Worm (Caenorhabditis elegans): ENCODE results near the gene lex-1.

Gene lex-1

DNA sequence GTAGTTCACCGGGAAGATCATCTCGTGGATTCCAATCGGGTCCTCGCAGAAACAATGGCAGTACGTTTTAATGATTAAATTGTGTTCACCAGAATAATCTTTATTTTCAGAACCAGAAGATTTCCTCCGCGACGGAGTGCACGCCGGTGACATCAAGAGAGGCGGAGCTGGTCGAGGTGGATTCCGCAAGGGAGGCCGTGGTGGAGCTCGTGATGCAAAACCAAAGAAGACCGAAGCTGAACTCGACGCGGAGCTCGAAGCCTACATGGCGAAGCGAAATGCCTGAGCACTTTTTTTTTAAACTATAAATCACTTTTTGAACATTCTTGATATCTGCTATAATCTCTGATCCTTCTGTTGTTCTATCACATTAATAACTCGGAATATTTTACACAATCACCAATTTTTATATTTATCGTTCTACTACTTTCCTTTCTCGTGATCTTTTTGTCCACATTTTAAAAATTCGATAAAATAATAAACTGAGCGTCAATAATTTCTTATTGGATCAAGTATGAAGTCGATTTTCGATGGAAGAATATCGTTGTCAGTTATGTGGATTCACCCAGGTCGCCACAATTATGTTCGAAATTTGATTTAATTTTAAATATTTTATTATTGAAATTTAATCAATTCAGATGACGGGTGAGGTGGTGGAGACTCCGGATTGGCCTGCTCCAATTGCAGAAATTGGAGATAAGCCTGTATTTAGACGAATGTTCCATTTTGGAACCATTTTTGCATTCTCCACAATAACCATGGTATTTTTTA, 45.2 kb downstream of the lex-1 start, which contains the start of gene dhhc-6:
TSS of gene dhhc-6 (plus strand) at position 639 of the 771 bp plus-strand sequence.
- TF ChIP-seq F13H6.1 (tag; optimal IDR thresholded peaks at IDR 0.05): no peak
- TF ChIP-seq mbf-1 (tag; optimal IDR thresholded peaks at IDR 0.05): no peak
- no peak for TF ChIP-seq R02D3.7 (tag; optimal IDR thresholded peaks at IDR 0.05)
- no peak for TF ChIP-seq lin-11 (tag; optimal IDR thresholded peaks at IDR 0.05)
- TF ChIP-seq C34F6.9 (tag; optimal IDR thresholded peaks at IDR 0.05): no peak
- no peak for TF ChIP-seq elt-3 (tag; optimal IDR thresholded peaks at IDR 0.05)
- no peak for TF ChIP-seq nhr-6 (tag; optimal IDR thresholded peaks at IDR 0.05)
- TF ChIP-seq ceh-16 (tag; optimal IDR thresholded peaks at IDR 0.05): no peak
- TF ChIP-seq zag-1 (tag; optimal IDR thresholded peaks at IDR 0.05): no peak
- no peak for TF ChIP-seq lin-39 (tag; optimal IDR thresholded peaks at IDR 0.05)
- no peak for TF ChIP-seq ZK546.5 (tag; optimal IDR thresholded peaks at IDR 0.05)
- no peak for TF ChIP-seq blmp-1 (tag; optimal IDR thresholded peaks at IDR 0.05; ENCODE audit: insufficient read depth)
- no peak for TF ChIP-seq ceh-82 (tag; optimal IDR thresholded peaks at IDR 0.05)
- no peak for TF ChIP-seq ama-1 (optimal IDR thresholded peaks at IDR 0.05)
- TF ChIP-seq lin-13 (GFP tag; optimal IDR thresholded peaks at IDR 0.05): no peak
- no peak for TF ChIP-seq ztf-4 (tag; optimal IDR thresholded peaks at IDR 0.05)

- TF ChIP-seq lsy-2 (tag; optimal IDR thresholded peaks at IDR 0.05) (peak in 1 of 2 experiments; percentile 15), lin-39 (tag; optimal IDR thresholded peaks at IDR 0.05) (no peak)
Observed at ce11 chrIV:12126740-12127472, 47.6 kb downstream of the lex-1 start.

DNA sequence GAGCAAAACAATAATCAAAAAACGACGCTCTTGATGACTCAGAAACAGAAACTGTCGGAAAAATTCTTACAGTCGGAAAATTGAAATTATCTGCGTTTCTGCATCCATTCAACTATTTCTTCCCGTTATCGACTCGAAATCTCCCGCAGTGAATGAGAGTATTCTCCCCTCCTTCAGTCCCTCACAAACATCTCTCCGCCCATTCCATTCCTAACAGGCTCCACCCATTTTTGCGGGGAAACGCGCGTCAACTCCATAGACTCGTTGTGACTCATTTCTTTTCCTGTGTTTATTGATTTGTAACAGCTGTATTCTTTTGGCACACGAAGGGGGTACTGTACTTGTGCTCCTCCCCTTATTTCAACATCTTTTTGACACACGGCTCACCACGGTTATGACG, 48.6 kb downstream of the lex-1 start:
- TF ChIP-seq gmeb-1 (tag; optimal IDR thresholded peaks at IDR 0.05): no peak
- TF ChIP-seq lsy-2 (tag; optimal IDR thresholded peaks at IDR 0.05): peak in 1 of 2 experiments; percentile 43
- peak; percentile 31 for TF ChIP-seq unc-55 (GFP tag; optimal IDR thresholded peaks at IDR 0.05)
- TF ChIP-seq nhr-129 (tag; optimal IDR thresholded peaks at IDR 0.05): peak; percentile 73

DNA sequence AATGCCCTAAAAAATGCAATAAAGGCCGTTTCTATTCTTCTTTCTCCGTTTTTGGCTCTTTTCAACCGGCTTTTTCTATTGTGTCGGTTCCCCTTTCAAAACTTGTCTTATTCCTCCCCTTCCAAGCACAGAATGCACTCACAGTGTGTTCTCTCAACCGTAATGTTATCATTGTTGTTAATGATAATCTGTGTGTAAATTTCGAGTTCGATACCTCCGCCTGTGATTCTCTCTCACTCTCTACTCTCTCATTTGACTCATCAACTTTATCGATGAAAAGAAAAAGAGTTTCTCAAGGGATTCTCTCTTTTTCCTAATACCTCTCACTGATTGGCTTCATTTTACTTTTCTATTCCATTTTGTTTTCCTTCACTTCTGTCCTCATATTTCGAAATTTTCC, 49.4 kb downstream of the lex-1 start:
- TF ChIP-seq mab-5 (tag; optimal IDR thresholded peaks at IDR 0.05) (no peak), nhr-129 (tag; optimal IDR thresholded peaks at IDR 0.05) (peak; percentile 11), fos-1 (tag; optimal IDR thresholded peaks at IDR 0.05) (peak; percentile 90), unc-55 (GFP tag; optimal IDR thresholded peaks at IDR 0.05) (peak; percentile 54), C34F6.9 (tag; optimal IDR thresholded peaks at IDR 0.05) (peak; percentile 31), nhr-23 (tag; optimal IDR thresholded peaks at IDR 0.05) (no peak), zag-1 (tag; optimal IDR thresholded peaks at IDR 0.05) (no peak)

- TF ChIP-seq ama-1 (optimal IDR thresholded peaks at IDR 0.05) (no peak), mbf-1 (tag; optimal IDR thresholded peaks at IDR 0.05) (no peak), zag-1 (tag; optimal IDR thresholded peaks at IDR 0.05) (no peak), C34F6.9 (tag; optimal IDR thresholded peaks at IDR 0.05) (no peak), nhr-23 (tag; optimal IDR thresholded peaks at IDR 0.05) (no peak), ztf-4 (tag; optimal IDR thresholded peaks at IDR 0.05) (no peak), snpc-4 (tag; optimal IDR thresholded peaks at IDR 0.05) (no peak), mab-5 (tag; optimal IDR thresholded peaks at IDR 0.05) (no peak), F13H6.1 (tag; optimal IDR thresholded peaks at IDR 0.05) (no peak), peb-1 (tag; optimal IDR thresholded peaks at IDR 0.05) (no peak), sma-3 (GFP tag; optimal IDR thresholded peaks at IDR 0.05) (no peak), elt-3 (tag; optimal IDR thresholded peaks at IDR 0.05) (no peak), ZK546.5 (tag; optimal IDR thresholded peaks at IDR 0.05) (no peak), unc-55 (GFP tag; optimal IDR thresholded peaks at IDR 0.05) (no peak), lin-39 (tag; optimal IDR thresholded peaks at IDR 0.05) (no peak)
Observed at ce11 chrIV:12129204-12129603, 49.9 kb downstream of the lex-1 start, which contains the start of gene lin-24. Gene lin-24, plus strand, starts transcription at chrIV:12129504.

ce11 chrIV:12131308-12132072, 52.2 kb downstream of the lex-1 start:
- peak; percentile 59 for TF ChIP-seq snpc-4 (tag; optimal IDR thresholded peaks at IDR 0.05)
- no peak for TF ChIP-seq elt-3 (tag; optimal IDR thresholded peaks at IDR 0.05)
- peak; percentile 11 for TF ChIP-seq nhr-129 (tag; optimal IDR thresholded peaks at IDR 0.05)

All from whole organism, L2 larva.